Fruit fly (Drosophila melanogaster) whole organism, prepupa: Measurements from ENCODE around the gene sqh.

Experiments
- CG6808 ChIP-seq: fragments of 200-800 bp; sonication (Bioruptor generic); optimal IDR thresholded peaks from 3 replicates; lab custom pipeline; 2017; ENCODE audit warnings: missing biosample characterization, missing genetic modification characterization, mild to moderate bottlenecking, moderate library complexity, missing genetic modification reagents
- Eip78C ChIP-seq: fragments of 200-800 bp; sonication (Bioruptor generic); peaks from one replicate; lab custom pipeline; 2016; ENCODE audit warnings: missing biosample characterization, missing genetic modification characterization
- dac ChIP-seq: fragments of 200-800 bp; sonication (Bioruptor generic); optimal IDR thresholded peaks from 2 replicates; lab custom pipeline; 2017; ENCODE audit warnings: missing biosample characterization, mild to moderate bottlenecking, missing genetic modification characterization
- dsx ChIP-seq: fragments of 200-800 bp; optimal IDR thresholded peaks from 3 replicates; lab custom pipeline; 2019; ENCODE audit warnings: missing biosample characterization, mild to moderate bottlenecking, missing genetic modification characterization, moderate library complexity; ENCODE audit not compliant: poor library complexity, severe bottlenecking

DNA sequence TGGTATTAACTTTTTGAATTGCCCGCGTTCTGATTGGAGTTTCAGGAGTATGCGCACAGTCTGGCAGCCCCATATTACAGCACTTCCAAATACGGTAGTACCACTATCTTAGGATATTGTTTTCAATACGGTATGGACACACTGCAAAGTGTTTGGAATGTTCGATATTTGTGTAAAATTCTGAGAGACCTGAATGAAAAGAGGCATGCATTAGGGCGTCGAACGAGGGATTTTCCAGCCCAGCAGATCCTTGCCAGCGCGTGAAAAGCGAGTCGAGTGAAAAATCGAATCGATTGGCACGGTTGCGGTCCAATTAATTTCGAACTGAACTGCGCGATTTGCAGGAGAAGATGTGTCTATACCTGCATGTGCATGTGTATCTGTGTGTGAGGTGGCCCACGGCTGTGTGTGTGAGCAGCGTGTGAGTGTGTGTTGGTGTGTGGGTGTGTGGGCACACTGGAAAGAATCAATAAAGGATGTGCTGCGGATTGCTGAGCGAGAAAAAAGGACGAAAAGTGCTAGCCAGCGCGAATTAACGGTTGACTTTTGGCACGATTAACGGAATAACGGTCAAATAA, 621 bp upstream of the sqh start, which contains the start of gene dtn:
- TF ChIP-seq Eip78C (GFP tag; lab: Kevin White, UChicago) (no peak), dsx (GFP tag; lab: Kevin White, UChicago) (no peak), CG6808 (GFP tag; lab: Kevin White, UChicago) (no peak), dac (GFP tag; lab: Kevin White, UChicago) (no peak)
